Fruit fly (Drosophila melanogaster): ENCODE results near the gene tal-2A.

The tal-2A gene

DNA sequence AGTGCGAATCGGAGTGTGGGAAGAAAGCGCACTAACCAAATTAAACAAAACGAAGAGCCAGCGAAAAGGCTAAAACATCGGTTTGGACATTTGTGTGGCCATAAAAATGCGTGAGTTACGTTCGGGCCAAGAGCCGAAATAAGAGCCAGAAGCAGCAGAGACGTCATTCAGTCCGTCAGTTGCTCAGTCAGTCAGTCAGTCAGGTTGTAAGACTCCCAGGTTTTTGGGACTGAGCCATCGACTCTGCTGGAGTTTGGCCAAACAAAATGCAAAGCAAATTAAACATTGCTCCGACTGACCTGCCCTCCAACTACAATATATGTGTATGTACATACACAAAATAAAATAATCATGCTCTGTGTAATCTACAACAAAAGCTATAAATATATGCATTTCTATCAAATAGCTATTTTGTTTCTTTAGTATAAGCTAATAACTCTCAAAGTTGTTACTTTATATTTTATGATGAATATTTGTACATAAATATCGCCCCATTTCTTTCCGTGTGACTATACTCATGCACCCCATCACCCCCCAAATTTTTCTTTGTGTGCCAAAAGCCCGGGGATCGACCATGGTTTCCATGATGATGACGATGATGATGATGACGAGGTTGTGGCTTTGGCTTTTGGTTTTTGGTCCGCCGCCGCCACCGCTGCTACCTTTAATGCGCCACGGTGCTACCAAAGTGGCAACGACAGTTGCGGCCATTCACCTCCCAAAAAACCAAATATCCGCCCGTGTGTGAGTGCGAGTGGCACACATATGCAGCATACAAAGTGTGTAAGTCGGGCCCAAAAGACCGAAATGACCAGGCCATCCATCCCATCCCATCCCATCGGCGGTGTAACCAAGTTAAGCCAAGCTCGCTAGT is 19.6 kb upstream of the tal-2A start:
- TF ChIP-seq rn (GFP tag; IDR thresholded peaks at IDR 0.05) (no peak), CG12605 (GFP tag; IDR thresholded peaks at IDR 0.05) (no peak), Pif1B (GFP tag; optimal IDR thresholded peaks at IDR 0.05) (no peak), CG9948 (tag; optimal IDR thresholded peaks at IDR 0.05) (no peak), Ets98B (GFP tag; IDR thresholded peaks at IDR 0.05) (peak; percentile 48), CG34367 (tag; optimal IDR thresholded peaks at IDR 0.05) (no peak), CG8159 (tag; optimal IDR thresholded peaks at IDR 0.05) (no peak), Snoo (tag; optimal IDR thresholded peaks at IDR 0.05) (peak; percentile 80), CG10348 (GFP tag; IDR thresholded peaks at IDR 0.05) (no peak), EcR (GFP tag; optimal IDR thresholded peaks at IDR 0.05) (no peak), CG14655 (GFP tag; optimal IDR thresholded peaks at IDR 0.05) (no peak), Pif1A (GFP tag; optimal IDR thresholded peaks at IDR 0.05) (peak; percentile 43), gl (tag; optimal IDR thresholded peaks at IDR 0.05) (no peak), CG17806 (tag; optimal IDR thresholded peaks at IDR 0.05) (no peak), CG13204 (GFP tag; optimal IDR thresholded peaks at IDR 0.05) (no peak), fd96Ca (GFP tag; IDR thresholded peaks at IDR 0.05) (no peak), D1 (tag; optimal IDR thresholded peaks at IDR 0.05) (no peak), CG15710 (tag; optimal IDR thresholded peaks at IDR 0.05) (no peak), CG4496 (GFP tag; IDR thresholded peaks at IDR 0.05) (no peak), CG8301 (tag; optimal IDR thresholded peaks at IDR 0.05) (peak; percentile 20), CG32121 (GFP tag; IDR thresholded peaks at IDR 0.05) (no peak)

DNA sequence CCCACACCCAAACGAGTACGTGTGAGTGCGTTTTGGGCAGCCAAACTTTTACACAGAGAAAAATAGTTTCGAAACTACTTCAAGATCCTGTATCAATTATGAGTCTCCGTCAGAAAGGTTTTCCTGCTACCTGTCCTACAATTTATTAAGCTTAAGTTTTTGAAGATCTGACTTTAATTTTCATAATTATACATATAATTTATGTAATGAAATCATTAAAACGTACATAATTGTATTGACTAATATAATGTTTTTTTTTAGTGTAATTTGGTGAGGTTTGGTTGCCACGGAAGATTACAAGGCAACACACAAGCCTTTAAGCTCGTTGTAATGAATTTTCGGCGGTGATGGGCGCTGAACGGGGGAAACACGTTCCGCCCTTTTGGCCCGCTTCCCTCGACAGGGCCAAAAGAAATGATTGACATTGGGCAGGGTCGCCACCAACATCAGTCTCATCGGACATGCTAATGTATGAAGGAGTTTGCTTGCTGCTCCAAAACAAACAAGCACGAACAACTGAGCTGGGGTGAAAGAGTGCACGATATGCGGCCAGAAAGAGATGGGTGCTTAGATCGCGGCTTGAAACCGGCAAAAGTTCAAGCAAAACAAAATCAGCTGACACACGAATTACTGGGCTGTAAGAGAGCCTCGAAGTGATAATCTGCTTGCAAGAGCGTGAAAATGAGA is 18.8 kb upstream of the tal-2A start:
- TF ChIP-seq fd96Ca (GFP tag; IDR thresholded peaks at IDR 0.05), result no peak
- TF ChIP-seq CG12605 (GFP tag; IDR thresholded peaks at IDR 0.05), result no peak
- no peak for TF ChIP-seq D1 (tag; optimal IDR thresholded peaks at IDR 0.05)
- peak; percentile 42 for TF ChIP-seq CG8301 (tag; optimal IDR thresholded peaks at IDR 0.05)
- no peak for TF ChIP-seq CG17806 (tag; optimal IDR thresholded peaks at IDR 0.05)
- TF ChIP-seq rn (GFP tag; IDR thresholded peaks at IDR 0.05), result no peak
- no peak for TF ChIP-seq CG32121 (GFP tag; IDR thresholded peaks at IDR 0.05)
- TF ChIP-seq Pif1B (GFP tag; optimal IDR thresholded peaks at IDR 0.05), result peak; percentile 50
- TF ChIP-seq CG8159 (tag; optimal IDR thresholded peaks at IDR 0.05), result no peak
- no peak for TF ChIP-seq CG13204 (GFP tag; optimal IDR thresholded peaks at IDR 0.05)
- no peak for TF ChIP-seq gl (tag; optimal IDR thresholded peaks at IDR 0.05)
- no peak for TF ChIP-seq CG10348 (GFP tag; IDR thresholded peaks at IDR 0.05)
- TF ChIP-seq Pif1A (GFP tag; optimal IDR thresholded peaks at IDR 0.05), result peak; percentile 5
- TF ChIP-seq CG34367 (tag; optimal IDR thresholded peaks at IDR 0.05), result no peak
- peak; percentile 29; the same call in 1 of the 2 replicates for TF ChIP-seq Ets98B (GFP tag; IDR thresholded peaks at IDR 0.05)
- TF ChIP-seq CG9948 (tag; optimal IDR thresholded peaks at IDR 0.05), result no peak
- TF ChIP-seq CG15710 (tag; optimal IDR thresholded peaks at IDR 0.05), result no peak
- TF ChIP-seq CG4496 (GFP tag; IDR thresholded peaks at IDR 0.05), result peak; percentile 38; the same call in 1 of the 3 replicates
- TF ChIP-seq Snoo (tag; optimal IDR thresholded peaks at IDR 0.05), result peak; percentile 85
- peak; percentile 64 for TF ChIP-seq CG14655 (GFP tag; optimal IDR thresholded peaks at IDR 0.05)
- TF ChIP-seq EcR (GFP tag; optimal IDR thresholded peaks at IDR 0.05), result no peak

DNA sequence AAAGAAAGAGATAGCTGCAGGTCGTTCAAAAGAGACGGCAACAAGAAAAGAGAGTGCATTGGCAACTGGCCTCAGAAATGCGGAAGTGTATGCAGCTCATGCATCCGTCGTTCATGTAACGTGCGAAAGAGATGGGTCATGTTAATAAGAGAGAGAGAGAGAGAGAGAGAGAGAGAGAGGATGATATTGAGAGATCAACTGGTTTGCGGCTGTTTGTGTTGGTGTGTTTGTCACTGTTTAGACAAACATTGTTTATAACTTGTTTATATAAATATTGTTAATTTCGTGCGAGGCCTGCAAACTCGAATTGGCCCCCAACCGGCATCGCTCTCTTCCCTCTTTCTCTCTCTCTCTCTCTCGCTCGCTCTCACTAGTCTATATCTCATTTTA is 18.2 kb upstream of the tal-2A start:
- no peak for TF ChIP-seq Snoo (tag; optimal IDR thresholded peaks at IDR 0.05)
- peak; percentile 86 for TF ChIP-seq EcR (GFP tag; optimal IDR thresholded peaks at IDR 0.05)
- no peak for TF ChIP-seq Pif1A (GFP tag; optimal IDR thresholded peaks at IDR 0.05)
- TF ChIP-seq Ets98B (GFP tag; IDR thresholded peaks at IDR 0.05), result peak; percentile 21; the same call in 1 of the 2 replicates
- TF ChIP-seq CG15710 (tag; optimal IDR thresholded peaks at IDR 0.05), result no peak
- peak; percentile 11 for TF ChIP-seq Pif1B (GFP tag; optimal IDR thresholded peaks at IDR 0.05)
- no peak for TF ChIP-seq CG8301 (tag; optimal IDR thresholded peaks at IDR 0.05)
- no peak for TF ChIP-seq CG32121 (GFP tag; IDR thresholded peaks at IDR 0.05)
- TF ChIP-seq gl (tag; optimal IDR thresholded peaks at IDR 0.05), result no peak
- peak; percentile 30; the same call in 1 of the 3 replicates for TF ChIP-seq CG4496 (GFP tag; IDR thresholded peaks at IDR 0.05)

DNA sequence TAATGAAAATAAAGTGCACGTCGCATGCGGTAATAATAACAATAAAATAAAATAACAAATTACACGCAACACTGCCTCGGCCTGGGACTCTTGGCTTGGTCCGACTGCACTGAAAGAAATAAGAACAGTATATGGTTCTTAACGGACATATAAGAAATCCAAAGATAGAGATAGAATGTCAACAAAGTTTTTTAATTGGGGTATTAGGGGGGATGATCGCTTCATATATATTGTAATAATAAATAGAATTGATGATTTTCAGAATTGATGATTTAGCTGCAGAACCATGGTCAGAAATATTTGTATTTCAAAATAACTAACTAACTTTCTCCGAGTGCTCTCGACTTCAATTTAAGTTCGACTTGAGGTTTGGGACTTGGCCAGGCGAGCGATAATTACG is 16.8 kb upstream of the tal-2A start:
- TF ChIP-seq fd96Ca (GFP tag; IDR thresholded peaks at IDR 0.05) (no peak), EcR (GFP tag; optimal IDR thresholded peaks at IDR 0.05) (no peak), rn (GFP tag; IDR thresholded peaks at IDR 0.05) (no peak), Pif1A (GFP tag; optimal IDR thresholded peaks at IDR 0.05) (peak; percentile 51), gl (tag; optimal IDR thresholded peaks at IDR 0.05) (no peak), CG10348 (GFP tag; IDR thresholded peaks at IDR 0.05) (no peak), D1 (tag; optimal IDR thresholded peaks at IDR 0.05) (no peak), CG9948 (tag; optimal IDR thresholded peaks at IDR 0.05) (no peak), CG14655 (GFP tag; optimal IDR thresholded peaks at IDR 0.05) (peak; percentile 92), CG34367 (tag; optimal IDR thresholded peaks at IDR 0.05) (no peak), Ets98B (GFP tag; IDR thresholded peaks at IDR 0.05) (peak; percentile 75), CG8301 (tag; optimal IDR thresholded peaks at IDR 0.05) (peak; percentile 90), Pif1B (GFP tag; optimal IDR thresholded peaks at IDR 0.05) (peak; percentile 67), CG17806 (tag; optimal IDR thresholded peaks at IDR 0.05) (peak; percentile 0), CG4496 (GFP tag; IDR thresholded peaks at IDR 0.05) (peak; percentile 59; the same call in 2 of the 3 replicates), CG32121 (GFP tag; IDR thresholded peaks at IDR 0.05) (peak; percentile 21; the same call in 1 of the 2 replicates), CG12605 (GFP tag; IDR thresholded peaks at IDR 0.05) (no peak), CG15710 (tag; optimal IDR thresholded peaks at IDR 0.05) (no peak), CG13204 (GFP tag; optimal IDR thresholded peaks at IDR 0.05) (no peak), Snoo (tag; optimal IDR thresholded peaks at IDR 0.05) (peak; percentile 81), CG8159 (tag; optimal IDR thresholded peaks at IDR 0.05) (no peak)

Measured in whole organism, pupa.